Worm (Caenorhabditis elegans) whole organism, L4 larva: ENCODE measurements around the gene jhdm-1.

Source experiments
- D1046.2 ChIP-seq: fragments of 200-800 bp; sonication (Bioruptor generic); IDR thresholded peaks from 2 replicates; pipeline ENCODE4 v1.3.6; 2022; ENCODE audit warnings: missing genetic modification characterization, missing compliant biosample characterization
- F10B5.3 ChIP-seq: sonication (generic microtip); optimal IDR thresholded peaks from 2 replicates; lab custom pipeline; 2016; ENCODE audit warnings: mild to moderate bottlenecking, missing genetic modification characterization, missing compliant biosample characterization
- F37D6.2 ChIP-seq: sonication (generic microtip); optimal IDR thresholded peaks from 2 replicates; lab custom pipeline; 2016; ENCODE audit warnings: mild to moderate bottlenecking, missing genetic modification characterization, missing compliant biosample characterization
- F49E8.2 ChIP-seq: sonication (generic microtip); optimal IDR thresholded peaks from 2 replicates; lab custom pipeline; 2016; ENCODE audit warnings: missing compliant biosample characterization, mild to moderate bottlenecking, missing genetic modification characterization, borderline replicate concordance
- T26A8.4 ChIP-seq: fragments of 200-800 bp; sonication (Bioruptor generic); IDR thresholded peaks from 2 replicates; pipeline ENCODE4 v1.3.6; 2022; ENCODE audit warnings: missing genetic modification characterization, missing compliant biosample characterization
- Y48G9A.11 ChIP-seq: fragments of 200-800 bp; sonication (Bioruptor generic); IDR thresholded peaks from 2 replicates; pipeline ENCODE4 v1.3.6; 2022; ENCODE audit warnings: missing genetic modification reagents, missing genetic modification characterization, missing compliant biosample characterization
- Y5F2A.4 ChIP-seq: fragments of 200-800 bp; sonication (Bioruptor generic); optimal IDR thresholded peaks from 2 replicates; lab custom pipeline; 2018; ENCODE audit warnings: mild to moderate bottlenecking, missing genetic modification characterization, missing compliant biosample characterization
- Y75B8A.6 ChIP-seq: fragments of 200-800 bp; sonication (Bioruptor generic); IDR thresholded peaks from 2 replicates; pipeline ENCODE4 v1.3.6; 2022; ENCODE audit warnings: missing genetic modification reagents, missing genetic modification characterization, missing compliant biosample characterization
- aha-1 ChIP-seq: fragments of 150-350 bp; peaks from one replicate; lab custom pipeline; 2014; ENCODE audit warnings: missing biosample characterization, missing genetic modification characterization
- aly-2 ChIP-seq: sonication (generic microtip); optimal IDR thresholded peaks from 2 replicates; lab custom pipeline; 2018; ENCODE audit warnings: missing biosample characterization, missing genetic modification characterization
- arid-1 ChIP-seq: fragments of 200-800 bp; sonication (Bioruptor generic); conservative IDR thresholded peaks from 2 replicates; pipeline ENCODE4 v1.3.6; 2022; ENCODE audit warnings: missing genetic modification reagents, missing genetic modification characterization, missing compliant biosample characterization
- attf-4 ChIP-seq: sonication (generic microtip); optimal IDR thresholded peaks from 3 replicates; lab custom pipeline; 2017; ENCODE audit warnings: missing biosample characterization, missing genetic modification characterization
- daf-16 ChIP-seq, 3 experiments: sonication (generic microtip); optimal IDR thresholded peaks; 2 replicates each; lab custom pipeline; 2016 to 2017; ENCODE audit warnings: missing genetic modification characterization in 3 of 3, missing genetic modification reagents in 3 of 3, mild to moderate bottlenecking in 2 of 3, missing compliant biosample characterization in 2 of 3, missing biosample characterization in 1 of 3, moderate library complexity in 1 of 3
- daf-8 ChIP-seq: fragments of 200-800 bp; sonication (Bioruptor generic); IDR thresholded peaks from 2 replicates; pipeline ENCODE4 v1.3.6; 2022; ENCODE audit warnings: missing genetic modification characterization, missing compliant biosample characterization
- dmd-6 ChIP-seq: fragments of 200-800 bp; sonication (Bioruptor generic); IDR thresholded peaks from 2 replicates; pipeline ENCODE4 v1.3.6; 2022; ENCODE audit warnings: missing genetic modification reagents, missing genetic modification characterization, missing compliant biosample characterization
- dpl-1 ChIP-seq: fragments of 150-350 bp; optimal IDR thresholded peaks from 2 replicates; lab custom pipeline; 2014; ENCODE audit warnings: missing biosample characterization, missing genetic modification reagents, missing genetic modification characterization
- duxl-1 ChIP-seq: sonication (generic microtip); optimal IDR thresholded peaks from 2 replicates; lab custom pipeline; 2016; ENCODE audit warnings: mild to moderate bottlenecking, missing genetic modification characterization, moderate library complexity, missing compliant biosample characterization; ENCODE audit not compliant: poor library complexity
- dve-1 ChIP-seq: sonication (generic microtip); optimal IDR thresholded peaks from 2 replicates; lab custom pipeline; 2017; ENCODE audit warnings: antibody characterized with exemption, mild to moderate bottlenecking, missing genetic modification characterization, missing compliant biosample characterization; ENCODE audit not compliant: insufficient read depth
- egl-43 ChIP-seq: fragments of 200-800 bp; sonication (Bioruptor generic); IDR thresholded peaks from 2 replicates; pipeline ENCODE4 v1.3.6; 2022; ENCODE audit warnings: missing genetic modification reagents, missing genetic modification characterization, missing compliant biosample characterization
- fos-1 ChIP-seq: fragments of 150-350 bp; optimal IDR thresholded peaks from 2 replicates; lab custom pipeline; 2014; ENCODE audit warnings: missing biosample characterization, missing genetic modification characterization
- gei-8 ChIP-seq: fragments of 200-800 bp; sonication (Bioruptor generic); optimal IDR thresholded peaks from 2 replicates; lab custom pipeline; 2018; ENCODE audit warnings: mild to moderate bottlenecking, missing genetic modification characterization, missing compliant biosample characterization
- hlh-30 ChIP-seq: sonication (generic microtip); optimal IDR thresholded peaks from 2 replicates; lab custom pipeline; 2017; ENCODE audit warnings: antibody characterized with exemption, mild to moderate bottlenecking, missing genetic modification characterization, missing compliant biosample characterization; ENCODE audit not compliant: insufficient read depth
- hmg-1.1 ChIP-seq: fragments of 200-800 bp; sonication (Bioruptor generic); IDR thresholded peaks from 2 replicates; pipeline ENCODE4 v1.3.6; 2022; ENCODE audit warnings: missing genetic modification reagents, missing genetic modification characterization, missing compliant biosample characterization
- lin-1 ChIP-seq: fragments of 200-800 bp; sonication (Bioruptor generic); IDR thresholded peaks from 2 replicates; pipeline ENCODE4 v1.3.6; 2022; ENCODE audit warnings: missing genetic modification reagents, missing genetic modification characterization, missing compliant biosample characterization
- lir-3 ChIP-seq: sonication (generic microtip); optimal IDR thresholded peaks from 2 replicates; lab custom pipeline; 2016; ENCODE audit warnings: mild to moderate bottlenecking, missing genetic modification characterization, missing compliant biosample characterization
- madf-5 ChIP-seq, 2 experiments: fragments of 200-800 bp; sonication (Bioruptor generic); IDR thresholded peaks; 2 replicates each; pipeline ENCODE4 v1.3.6; 2022; ENCODE audit warnings: missing compliant biosample characterization in 2 of 2, missing genetic modification characterization in 2 of 2
- mdl-1 ChIP-seq, 2 experiments: fragments of 150-350 bp in 1 of 2; sonication (generic microtip) in 1 of 2; optimal IDR thresholded peaks; 2 replicates each; lab custom pipeline; 2014 to 2017; ENCODE audit warnings: missing biosample characterization in 2 of 2, missing genetic modification characterization in 2 of 2
- mdt-29 ChIP-seq: fragments of 200-800 bp; sonication (Bioruptor generic); IDR thresholded peaks from 2 replicates; pipeline ENCODE4 v1.3.6; 2022; ENCODE audit warnings: missing genetic modification reagents, missing genetic modification characterization, missing compliant biosample characterization
- mep-1 ChIP-seq: fragments of 150-350 bp; sonication (generic microtip); optimal IDR thresholded peaks from 3 replicates; lab custom pipeline; 2014; ENCODE audit warnings: missing biosample characterization, missing genetic modification characterization
- mxl-2 ChIP-seq: fragments of 200-800 bp; sonication (Bioruptor generic); conservative IDR thresholded peaks from 2 replicates; pipeline ENCODE4 v1.3.6; 2022; ENCODE audit warnings: missing genetic modification reagents, missing genetic modification characterization, missing compliant biosample characterization
- nhr-102 ChIP-seq: sonication (generic microtip); optimal IDR thresholded peaks from 2 replicates; lab custom pipeline; 2016; ENCODE audit warnings: mild to moderate bottlenecking, missing genetic modification characterization, moderate library complexity, missing compliant biosample characterization
- nhr-11 ChIP-seq: fragments of 150-350 bp; optimal IDR thresholded peaks from 2 replicates; lab custom pipeline; 2014; ENCODE audit warnings: missing biosample characterization, missing genetic modification characterization
- nhr-25 ChIP-seq: sonication (generic microtip); optimal IDR thresholded peaks from 2 replicates; lab custom pipeline; 2017; ENCODE audit warnings: missing genetic modification characterization, mild to moderate bottlenecking, missing compliant biosample characterization, antibody characterized with exemption, moderate library complexity, borderline replicate concordance; ENCODE audit not compliant: insufficient read depth
- nhr-41 ChIP-seq: fragments of 200-800 bp; sonication (Bioruptor generic); IDR thresholded peaks from 2 replicates; pipeline ENCODE4 v1.3.6; 2022; ENCODE audit warnings: missing genetic modification reagents, missing genetic modification characterization, missing compliant biosample characterization
- nhr-42 ChIP-seq: fragments of 200-800 bp; sonication (Bioruptor generic); IDR thresholded peaks from 2 replicates; pipeline ENCODE4 v1.3.6; 2022; ENCODE audit warnings: missing genetic modification characterization, missing compliant biosample characterization
- nhr-76 ChIP-seq: fragments of 150-350 bp; optimal IDR thresholded peaks from 2 replicates; lab custom pipeline; 2014; ENCODE audit warnings: missing biosample characterization, missing genetic modification characterization
- nhr-77 ChIP-seq: fragments of 150-350 bp; optimal IDR thresholded peaks from 2 replicates; lab custom pipeline; 2014; ENCODE audit warnings: missing biosample characterization, missing genetic modification characterization
- pha-4 ChIP-seq, 2 experiments: fragments of 150-350 bp in 1 of 2; fragments of 200-800 bp in 1 of 2; sonication (Bioruptor generic) in 1 of 2; IDR thresholded peaks in 1 of 2; optimal IDR thresholded peaks in 1 of 2; 2 replicates each; pipeline versions ENCODE4 v1.3.6 to Lab custom; 2014 to 2022; ENCODE audit warnings: missing genetic modification characterization in 2 of 2, missing genetic modification reagents in 2 of 2, missing biosample characterization in 1 of 2, missing compliant biosample characterization in 1 of 2
- php-3 ChIP-seq: fragments of 200-800 bp; sonication (Bioruptor generic); IDR thresholded peaks from 2 replicates; pipeline ENCODE4 v1.3.6; 2022; ENCODE audit warnings: missing genetic modification reagents, missing genetic modification characterization, missing compliant biosample characterization
- pqm-1 ChIP-seq: sonication (generic microtip); optimal IDR thresholded peaks from 2 replicates; lab custom pipeline; 2017; ENCODE audit warnings: missing biosample characterization, missing genetic modification characterization
- rbr-2 ChIP-seq: sonication (generic microtip); optimal IDR thresholded peaks from 2 replicates; lab custom pipeline; 2016; ENCODE audit warnings: missing genotype, missing genetic modification characterization, missing compliant biosample characterization
- set-16 ChIP-seq: fragments of 200-800 bp; sonication (Bioruptor generic); IDR thresholded peaks from 2 replicates; pipeline ENCODE4 v1.3.6; 2022; ENCODE audit warnings: missing genetic modification reagents, missing genetic modification characterization, missing compliant biosample characterization
- skn-1 ChIP-seq: fragments of 150-350 bp; optimal IDR thresholded peaks from 2 replicates; lab custom pipeline; 2014; ENCODE audit warnings: missing biosample characterization, missing genetic modification characterization
- snpc-4 ChIP-seq: fragments of 150-350 bp; optimal IDR thresholded peaks from 2 replicates; lab custom pipeline; 2014; ENCODE audit warnings: missing biosample characterization, missing genetic modification characterization
- spr-1 ChIP-seq: sonication (generic microtip); optimal IDR thresholded peaks from 2 replicates; lab custom pipeline; 2016; ENCODE audit warnings: mild to moderate bottlenecking, missing genetic modification characterization, missing compliant biosample characterization
- tra-1 ChIP-seq: fragments of 200-800 bp; sonication (Bioruptor generic); IDR thresholded peaks from 2 replicates; pipeline ENCODE4 v1.3.6; 2022; ENCODE audit warnings: missing genetic modification reagents, missing genetic modification characterization, missing compliant biosample characterization
- unc-39 ChIP-seq: sonication (generic microtip); optimal IDR thresholded peaks from 2 replicates; lab custom pipeline; 2017; ENCODE audit warnings: missing biosample characterization, missing genetic modification characterization
- zfp-2 ChIP-seq: sonication (generic microtip); optimal IDR thresholded peaks from 2 replicates; lab custom pipeline; 2016; ENCODE audit warnings: mild to moderate bottlenecking, missing genetic modification characterization, missing compliant biosample characterization
- zip-11 ChIP-seq: fragments of 200-800 bp; sonication (Bioruptor generic); IDR thresholded peaks from 2 replicates; pipeline ENCODE4 v1.3.6; 2022; ENCODE audit warnings: missing genetic modification characterization, missing compliant biosample characterization
- ztf-11 ChIP-seq: fragments of 150-350 bp; optimal IDR thresholded peaks from 2 replicates; lab custom pipeline; 2014; ENCODE audit warnings: missing biosample characterization, missing genetic modification characterization
- ztf-7 ChIP-seq: fragments of 150-350 bp; optimal IDR thresholded peaks from 2 replicates; lab custom pipeline; 2014; ENCODE audit warnings: missing biosample characterization, missing genetic modification characterization

The jhdm-1 gene

ce11 chrIII:6419409-6419944 lies 34.8 kb upstream of the jhdm-1 start, which contains the start of gene atgl-1:
Gene atgl-1 (minus strand): TSS chrIII:6419459.
- TF ChIP-seq nhr-77 (tag; lab: Kevin White, UChicago) = no peak
- TF ChIP-seq spr-1 = no peak
- no peak for TF ChIP-seq mdt-29
- no peak for TF ChIP-seq pha-4 (GFP tag; IDR thresholded peaks at IDR 0.05; lab: Robert Waterston, UW)
- no peak for TF ChIP-seq pha-4 (tag; optimal IDR thresholded peaks at IDR 0.05; lab: Kevin White, UChicago)
- no peak for TF ChIP-seq unc-39 (tag; lab: Kevin White, UChicago)
- no peak for TF ChIP-seq madf-5 (GFP tag; IDR thresholded peaks at IDR 0.05; lab: Robert Waterston, UW)
- no peak for TF ChIP-seq rbr-2
- TF ChIP-seq fos-1 = no peak
- no peak for TF ChIP-seq dpl-1 (GFP tag; lab: Kevin White, UChicago)
- peak; percentile 1 for TF ChIP-seq dve-1 (tag; lab: Kevin White, UChicago)
- no peak for TF ChIP-seq daf-16 (GFP tag; optimal IDR thresholded peaks at IDR 0.05; lab: Kevin White, UChicago)
- TF ChIP-seq daf-16 (tag; optimal IDR thresholded peaks at IDR 0.05; lab: Kevin White, UChicago) = peak; percentile 15
- no peak for TF ChIP-seq zfp-2 (tag; lab: Kevin White, UChicago)
- peak in 1 of 2 experiments; percentile 38 for TF ChIP-seq mdl-1 (tag; optimal IDR thresholded peaks at IDR 0.05; lab: Kevin White, UChicago)
- TF ChIP-seq php-3 (GFP tag; lab: Robert Waterston, UW) = no peak
- TF ChIP-seq snpc-4 (tag; lab: Kevin White, UChicago) = no peak
- TF ChIP-seq duxl-1 = no peak
- no peak for TF ChIP-seq egl-43
- no peak for TF ChIP-seq gei-8
- no peak for TF ChIP-seq nhr-42
- peak; percentile 32; the same call in 1 of the 2 replicates for TF ChIP-seq dmd-6 (GFP tag; lab: Robert Waterston, UW)
- TF ChIP-seq Y75B8A.6 (GFP tag; lab: Robert Waterston, UW) = no peak
- no peak for TF ChIP-seq ztf-11 (tag; lab: Kevin White, UChicago)
- no peak for TF ChIP-seq set-16
- TF ChIP-seq F49E8.2 = no peak
- TF ChIP-seq T26A8.4 (GFP tag; lab: Robert Waterston, UW) = no peak
- no peak for TF ChIP-seq mep-1 (tag; lab: Kevin White, UChicago)
- TF ChIP-seq skn-1 = no peak
- no peak for TF ChIP-seq nhr-76
- no peak for TF ChIP-seq arid-1 (GFP tag; lab: Robert Waterston, UW)
- TF ChIP-seq lir-3 (tag; lab: Kevin White, UChicago) = no peak
- TF ChIP-seq zip-11 (GFP tag; lab: Robert Waterston, UW) = no peak
- TF ChIP-seq attf-4 (tag; lab: Kevin White, UChicago) = no peak
- TF ChIP-seq lin-1 (GFP tag; lab: Robert Waterston, UW) = no peak
- TF ChIP-seq ztf-7 (tag; lab: Kevin White, UChicago) = no peak
- TF ChIP-seq tra-1 = no peak
- TF ChIP-seq aly-2 (tag; lab: Kevin White, UChicago) = no peak
- TF ChIP-seq nhr-11 (tag; lab: Kevin White, UChicago) = no peak
- no peak for TF ChIP-seq D1046.2 (GFP tag; lab: Robert Waterston, UW)
- TF ChIP-seq F37D6.2 (tag; lab: Kevin White, UChicago) = no peak
- TF ChIP-seq hmg-1.1 (GFP tag; lab: Robert Waterston, UW) = no peak
- no peak for TF ChIP-seq Y48G9A.11 (GFP tag; lab: Robert Waterston, UW)
- no peak for TF ChIP-seq Y5F2A.4 (GFP tag; lab: Kevin White, UChicago)
- TF ChIP-seq daf-8 (GFP tag; lab: Robert Waterston, UW) = no peak
- TF ChIP-seq aha-1 = no peak
- TF ChIP-seq F10B5.3 (tag; lab: Kevin White, UChicago) = no peak
- TF ChIP-seq pqm-1 (tag; lab: Kevin White, UChicago) = no peak
- TF ChIP-seq mxl-2 (GFP tag; lab: Robert Waterston, UW) = no peak
- no peak for TF ChIP-seq nhr-41
- no peak for TF ChIP-seq nhr-102
- no peak for TF ChIP-seq nhr-25 (tag; lab: Kevin White, UChicago)
- TF ChIP-seq hlh-30 = peak; percentile 43
